ENCODE assay signal across 3 fruit fly cellular contexts in the genomic region with DNA sequence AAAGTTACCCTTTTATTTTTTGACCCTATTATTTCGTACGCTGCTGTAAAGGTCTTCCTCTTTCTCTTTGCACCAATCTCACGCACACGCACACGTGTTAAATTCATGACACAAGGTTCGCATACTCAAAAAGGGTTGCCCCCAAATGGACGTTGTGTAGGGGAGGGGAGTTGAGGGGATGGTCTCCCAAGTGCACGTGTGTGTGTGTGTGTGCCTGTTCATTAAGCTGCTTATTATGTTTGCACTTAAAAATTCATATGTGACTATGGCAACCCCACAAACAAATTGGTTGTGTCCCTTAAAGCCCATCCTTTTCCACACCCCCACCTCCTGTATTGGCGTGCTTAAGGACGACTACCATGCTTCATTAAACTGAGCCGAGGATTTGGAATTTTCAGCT.
A peak's percentile ranks its signal among the peaks of the same experiment; 100 is the strongest.
TF ChIP-seq lines count a peak whose summit lies in the region.

No protein-coding gene starts in this region.

- TF ChIP-seq CTCF in whole organism, embryonic (GFP tag; optimal IDR thresholded peaks at IDR 0.05; lab: Kevin White, UChicago), result no peak

TF ChIP-seq in whole organism, embryonic, 481 proteins besides CTCF, POLR2A, EP300 and RAD21 (continues in another document):
- peak; percentile 57 for TF ChIP-seq kni (GFP tag; optimal IDR thresholded peaks at IDR 0.05; lab: Kevin White, UChicago)
- TF ChIP-seq abd-A (tag; optimal IDR thresholded peaks at IDR 0.05; lab: Kevin White, UChicago), result peak; percentile 59
- TF ChIP-seq Nf-YB (GFP tag; optimal IDR thresholded peaks at IDR 0.05; lab: Kevin White, UChicago), result no peak
- peak; percentile 49 for TF ChIP-seq CG17385 (GFP tag; optimal IDR thresholded peaks at IDR 0.05; lab: Kevin White, UChicago)
- peak; percentile 88 for TF ChIP-seq Hey (tag; optimal IDR thresholded peaks at IDR 0.05; lab: Kevin White, UChicago)
- peak; percentile 24 for TF ChIP-seq CG2678 (tag; optimal IDR thresholded peaks at IDR 0.05; lab: Kevin White, UChicago)
- TF ChIP-seq ewg (GFP tag; optimal IDR thresholded peaks at IDR 0.05; lab: Kevin White, UChicago), result no peak
- TF ChIP-seq nom (GFP tag; optimal IDR thresholded peaks at IDR 0.05; lab: Kevin White, UChicago), result no peak
- TF ChIP-seq eve (GFP tag; optimal IDR thresholded peaks at IDR 0.05; lab: Kevin White, UChicago), result no peak
- no peak for TF ChIP-seq CG34422 (GFP tag; IDR thresholded peaks at IDR 0.05; lab: Robert Waterston, UW)
- TF ChIP-seq chinmo (GFP tag; IDR thresholded peaks at IDR 0.05; lab: Robert Waterston, UW; ENCODE audit: partially characterized antibody), result 0 out of 4 replicates have a peak, but pooled peaks have one; percentile 14
- TF ChIP-seq tll (GFP tag; optimal IDR thresholded peaks at IDR 0.05; lab: Kevin White, UChicago), result no peak
- peak; percentile 6 for TF ChIP-seq sens (GFP tag; lab: Kevin White, UChicago)
- no peak for TF ChIP-seq dpn (GFP tag; optimal IDR thresholded peaks at IDR 0.05; lab: Kevin White, UChicago)
- TF ChIP-seq CG6683 (GFP tag; optimal IDR thresholded peaks at IDR 0.05; lab: Kevin White, UChicago), result no peak
- no peak for TF ChIP-seq CG9876 (GFP tag; optimal IDR thresholded peaks at IDR 0.05; lab: Kevin White, UChicago)
- no peak for TF ChIP-seq CG10321 (GFP tag; IDR thresholded peaks at IDR 0.05; lab: Robert Waterston, UW)
- TF ChIP-seq CG17328 (GFP tag; IDR thresholded peaks at IDR 0.05; lab: Robert Waterston, UW), result 0 out of 2 replicates have a peak, but pooled peaks have one; percentile 14
- no peak for TF ChIP-seq CG16815 (GFP tag; optimal IDR thresholded peaks at IDR 0.05; lab: Kevin White, UChicago)
- no peak for TF ChIP-seq Mad (GFP tag; optimal IDR thresholded peaks at IDR 0.05; lab: Kevin White, UChicago)
- peak; percentile 13; the same call in 1 of the 2 replicates for TF ChIP-seq Rfx (GFP tag; IDR thresholded peaks at IDR 0.05; lab: Robert Waterston, UW)
- TF ChIP-seq cg (GFP tag; optimal IDR thresholded peaks at IDR 0.05; lab: Kevin White, UChicago), result peak; percentile 15
- peak; percentile 31; the same call in 1 of the 2 replicates for TF ChIP-seq vvl (GFP tag; IDR thresholded peaks at IDR 0.05; lab: Robert Waterston, UW)
- TF ChIP-seq mirr (GFP tag; optimal IDR thresholded peaks at IDR 0.05; lab: Kevin White, UChicago), result peak; percentile 40
- TF ChIP-seq oc (tag; optimal IDR thresholded peaks at IDR 0.05; lab: Kevin White, UChicago), result peak; percentile 53
- TF ChIP-seq CG11696 (GFP tag; IDR thresholded peaks at IDR 0.05; lab: Robert Waterston, UW), result peak; percentile 66
- TF ChIP-seq MESR4 (GFP tag; optimal IDR thresholded peaks at IDR 0.05; lab: Kevin White, UChicago), result no peak
- peak; percentile 60 for TF ChIP-seq crol (GFP tag; IDR thresholded peaks at IDR 0.05; lab: Robert Waterston, UW)

TF ChIP-seq in whole organism, prepupa, 60 proteins besides CTCF, POLR2A, EP300 and RAD21:
- no peak for TF ChIP-seq CG6854 (GFP tag; optimal IDR thresholded peaks at IDR 0.05; lab: Kevin White, UChicago)
- TF ChIP-seq salr (GFP tag; optimal IDR thresholded peaks at IDR 0.05; lab: Kevin White, UChicago), result no peak
- no peak for TF ChIP-seq CG11294 (GFP tag; IDR thresholded peaks at IDR 0.05; lab: Robert Waterston, UW)
- peak; percentile 13 for TF ChIP-seq Eip78C (GFP tag; lab: Kevin White, UChicago)
- no peak for TF ChIP-seq acj6 (GFP tag; optimal IDR thresholded peaks at IDR 0.05; lab: Kevin White, UChicago)
- no peak for TF ChIP-seq cyc (GFP tag; optimal IDR thresholded peaks at IDR 0.05; lab: Kevin White, UChicago)
- no peak for TF ChIP-seq CG10669 (GFP tag; optimal IDR thresholded peaks at IDR 0.05; lab: Kevin White, UChicago)
- no peak for TF ChIP-seq CG34406 (GFP tag; optimal IDR thresholded peaks at IDR 0.05; lab: Kevin White, UChicago)
- TF ChIP-seq svp (GFP tag; lab: Kevin White, UChicago), result no peak

TF ChIP-seq in whole organism, wandering third instar larva, 38 proteins besides CTCF, POLR2A, EP300 and RAD21:
- TF ChIP-seq Dfd (GFP tag; optimal IDR thresholded peaks at IDR 0.05; lab: Kevin White, UChicago) (peak; percentile 2), Rel (GFP tag; optimal IDR thresholded peaks at IDR 0.05; lab: Kevin White, UChicago) (no peak), Rel (tag; optimal IDR thresholded peaks at IDR 0.05; lab: Kevin White, UChicago) (no peak)
